Fruit fly (Drosophila melanogaster): ENCODE results near the gene wge.

wge gene

dm6 chr3R:22666449-22667283, 54.3 kb downstream of the wge start:
- TF ChIP-seq Mnt (GFP tag; optimal IDR thresholded peaks at IDR 0.05): peak; percentile 8
- peak; percentile 50 for TF ChIP-seq bab1 (GFP tag; optimal IDR thresholded peaks at IDR 0.05)
- no peak for TF ChIP-seq Crg-1 (GFP tag; optimal IDR thresholded peaks at IDR 0.05)
- TF ChIP-seq CG11617 (GFP tag; optimal IDR thresholded peaks at IDR 0.05): no peak
- TF ChIP-seq toe (GFP tag; optimal IDR thresholded peaks at IDR 0.05): no peak
- TF ChIP-seq CG1620 (GFP tag; optimal IDR thresholded peaks at IDR 0.05): no peak
- no peak for TF ChIP-seq cnc (optimal IDR thresholded peaks at IDR 0.05)
- TF ChIP-seq pad (GFP tag; optimal IDR thresholded peaks at IDR 0.05): peak; percentile 94
- no peak for TF ChIP-seq CG12768 (GFP tag; optimal IDR thresholded peaks at IDR 0.05)
- TF ChIP-seq CG14711 (tag; optimal IDR thresholded peaks at IDR 0.05): no peak
- TF ChIP-seq CG5204 (GFP tag; optimal IDR thresholded peaks at IDR 0.05): no peak
- peak; percentile 32 for TF ChIP-seq ovo (GFP tag; optimal IDR thresholded peaks at IDR 0.05)
- TF ChIP-seq Hr96 (GFP tag; optimal IDR thresholded peaks at IDR 0.05): peak; percentile 26
- peak; percentile 96 for TF ChIP-seq tj (GFP tag; optimal IDR thresholded peaks at IDR 0.05)
- TF ChIP-seq CG7101 (tag; optimal IDR thresholded peaks at IDR 0.05): no peak
- TF ChIP-seq Clk (GFP tag; optimal IDR thresholded peaks at IDR 0.05): no peak
- TF ChIP-seq kay (GFP tag; ENCODE audit: borderline replicate concordance): no peak
- no peak for TF ChIP-seq cic (GFP tag; optimal IDR thresholded peaks at IDR 0.05)
- TF ChIP-seq CG33017 (tag; optimal IDR thresholded peaks at IDR 0.05): no peak
- no peak for TF ChIP-seq CG7045 (GFP tag; optimal IDR thresholded peaks at IDR 0.05)

dm6 chr3R:22664274-22664673, 56.7 kb downstream of the wge start:
- no peak for TF ChIP-seq pad (GFP tag; optimal IDR thresholded peaks at IDR 0.05)
- no peak for TF ChIP-seq CG7101 (tag; optimal IDR thresholded peaks at IDR 0.05)
- no peak for TF ChIP-seq bab1 (GFP tag; optimal IDR thresholded peaks at IDR 0.05)
- TF ChIP-seq CG7045 (GFP tag; optimal IDR thresholded peaks at IDR 0.05): no peak
- no peak for TF ChIP-seq tj (GFP tag; optimal IDR thresholded peaks at IDR 0.05)
- no peak for TF ChIP-seq CG14711 (tag; optimal IDR thresholded peaks at IDR 0.05)

dm6 chr3R:22663115-22663514, 57.8 kb downstream of the wge start:
- TF ChIP-seq CG14711 (tag; optimal IDR thresholded peaks at IDR 0.05) (no peak), CG33017 (tag; optimal IDR thresholded peaks at IDR 0.05) (no peak), cnc (optimal IDR thresholded peaks at IDR 0.05) (no peak), toe (GFP tag; optimal IDR thresholded peaks at IDR 0.05) (no peak), CG7101 (tag; optimal IDR thresholded peaks at IDR 0.05) (no peak), CG1620 (GFP tag; optimal IDR thresholded peaks at IDR 0.05) (no peak), cic (GFP tag; optimal IDR thresholded peaks at IDR 0.05) (no peak), Hr96 (GFP tag; optimal IDR thresholded peaks at IDR 0.05) (no peak), tj (GFP tag; optimal IDR thresholded peaks at IDR 0.05) (no peak), Mnt (GFP tag; optimal IDR thresholded peaks at IDR 0.05) (no peak), Clk (GFP tag; optimal IDR thresholded peaks at IDR 0.05) (no peak), CG7045 (GFP tag; optimal IDR thresholded peaks at IDR 0.05) (no peak), CG11617 (GFP tag; optimal IDR thresholded peaks at IDR 0.05) (no peak)
